Worm (Caenorhabditis elegans) whole organism, L4 larva: ENCODE measurements around the gene W06H8.6.

Source experiments
- F10B5.3 ChIP-seq: sonication (generic microtip); optimal IDR thresholded peaks from 2 replicates; lab custom pipeline; 2016; ENCODE audit warnings: mild to moderate bottlenecking, missing genetic modification characterization, missing compliant biosample characterization
- T26A8.4 ChIP-seq: fragments of 200-800 bp; sonication (Bioruptor generic); IDR thresholded peaks from 2 replicates; pipeline ENCODE4 v1.3.6; 2022; ENCODE audit warnings: missing genetic modification characterization, missing compliant biosample characterization
- Y48G9A.11 ChIP-seq: fragments of 200-800 bp; sonication (Bioruptor generic); IDR thresholded peaks from 2 replicates; pipeline ENCODE4 v1.3.6; 2022; ENCODE audit warnings: missing genetic modification reagents, missing genetic modification characterization, missing compliant biosample characterization
- Y5F2A.4 ChIP-seq: fragments of 200-800 bp; sonication (Bioruptor generic); optimal IDR thresholded peaks from 2 replicates; lab custom pipeline; 2018; ENCODE audit warnings: mild to moderate bottlenecking, missing genetic modification characterization, missing compliant biosample characterization
- ama-1 ChIP-seq: fragments of 150-350 bp; optimal IDR thresholded peaks from 2 replicates; lab custom pipeline; 2014; ENCODE audit warnings: inconsistent platforms, mixed read lengths
- ceh-32 ChIP-seq: sonication (generic microtip); optimal IDR thresholded peaks from 2 replicates; lab custom pipeline; 2016; ENCODE audit warnings: mild to moderate bottlenecking, missing genetic modification characterization, missing compliant biosample characterization; ENCODE audit not compliant: poor library complexity
- ceh-62 ChIP-seq: sonication (generic microtip); optimal IDR thresholded peaks from 2 replicates; lab custom pipeline; 2017; ENCODE audit warnings: missing biosample characterization, missing genetic modification characterization
- ces-1 ChIP-seq: fragments of 150-350 bp; sonication (generic microtip); optimal IDR thresholded peaks from 4 replicates; lab custom pipeline; 2014; ENCODE audit warnings: missing biosample characterization, missing genetic modification reagents, missing genetic modification characterization
- ctbp-1 ChIP-seq: fragments of 200-800 bp; sonication (Bioruptor generic); IDR thresholded peaks from 2 replicates; pipeline ENCODE4 v1.3.6; 2022; ENCODE audit warnings: missing genetic modification reagents, missing genetic modification characterization, missing compliant biosample characterization
- daf-19 ChIP-seq: fragments of 200-800 bp; sonication (Bioruptor generic); conservative IDR thresholded peaks from 2 replicates; pipeline ENCODE4 v1.3.6; 2022; ENCODE audit warnings: missing genetic modification characterization, missing compliant biosample characterization
- daf-8 ChIP-seq: fragments of 200-800 bp; sonication (Bioruptor generic); IDR thresholded peaks from 2 replicates; pipeline ENCODE4 v1.3.6; 2022; ENCODE audit warnings: missing genetic modification characterization, missing compliant biosample characterization
- dmd-6 ChIP-seq: fragments of 200-800 bp; sonication (Bioruptor generic); IDR thresholded peaks from 2 replicates; pipeline ENCODE4 v1.3.6; 2022; ENCODE audit warnings: missing genetic modification reagents, missing genetic modification characterization, missing compliant biosample characterization
- dmd-9 ChIP-seq: fragments of 200-800 bp; sonication (Bioruptor generic); IDR thresholded peaks from 2 replicates; pipeline ENCODE4 v1.3.6; 2022; ENCODE audit warnings: missing genetic modification reagents, missing genetic modification characterization, missing compliant biosample characterization
- duxl-1 ChIP-seq: sonication (generic microtip); optimal IDR thresholded peaks from 2 replicates; lab custom pipeline; 2016; ENCODE audit warnings: mild to moderate bottlenecking, missing genetic modification characterization, moderate library complexity, missing compliant biosample characterization; ENCODE audit not compliant: poor library complexity
- egl-27 ChIP-seq: sonication (generic microtip); optimal IDR thresholded peaks from 3 replicates; lab custom pipeline; 2017; ENCODE audit warnings: missing biosample characterization, missing genetic modification reagents, missing genetic modification characterization
- fos-1 ChIP-seq: fragments of 150-350 bp; optimal IDR thresholded peaks from 2 replicates; lab custom pipeline; 2014; ENCODE audit warnings: missing biosample characterization, missing genetic modification characterization
- hif-1 ChIP-seq, 2 experiments: sonication (generic microtip); optimal IDR thresholded peaks; 2 replicates each; lab custom pipeline; 2016 to 2017; ENCODE audit warnings: missing compliant biosample characterization in 2 of 2, missing genetic modification characterization in 2 of 2, missing genetic modification reagents in 2 of 2, missing genotype in 2 of 2, mild to moderate bottlenecking in 1 of 2
- hlh-11 ChIP-seq: fragments of 200-800 bp; sonication (Bioruptor generic); optimal IDR thresholded peaks from 2 replicates; lab custom pipeline; 2018; ENCODE audit warnings: mild to moderate bottlenecking, missing genetic modification characterization, missing compliant biosample characterization
- hlh-30 ChIP-seq: sonication (generic microtip); optimal IDR thresholded peaks from 2 replicates; lab custom pipeline; 2017; ENCODE audit warnings: antibody characterized with exemption, mild to moderate bottlenecking, missing genetic modification characterization, missing compliant biosample characterization; ENCODE audit not compliant: insufficient read depth
- lin-15B ChIP-seq: fragments of 150-350 bp; sonication (generic microtip); optimal IDR thresholded peaks from 3 replicates; lab custom pipeline; 2014; ENCODE audit warnings: missing biosample characterization, missing genetic modification characterization
- lin-29 ChIP-seq: fragments of 200-800 bp; sonication (Bioruptor generic); IDR thresholded peaks from 2 replicates; pipeline ENCODE4 v1.3.6; 2022; ENCODE audit warnings: missing genetic modification reagents, missing genetic modification characterization, missing compliant biosample characterization
- lin-39 ChIP-seq: fragments of 150-350 bp; optimal IDR thresholded peaks from 2 replicates; lab custom pipeline; 2014; ENCODE audit warnings: missing biosample characterization, missing genetic modification reagents, missing genetic modification characterization
- lsy-2 ChIP-seq, 2 experiments: fragments of 150-350 bp in 1 of 2; sonication (generic microtip) in 1 of 2; optimal IDR thresholded peaks; 2 replicates each; lab custom pipeline; 2014 to 2017; ENCODE audit warnings: missing biosample characterization in 2 of 2, missing genetic modification characterization in 2 of 2
- mdl-1 ChIP-seq, 2 experiments: fragments of 150-350 bp in 1 of 2; sonication (generic microtip) in 1 of 2; optimal IDR thresholded peaks; 2 replicates each; lab custom pipeline; 2014 to 2017; ENCODE audit warnings: missing biosample characterization in 2 of 2, missing genetic modification characterization in 2 of 2
- mdt-29 ChIP-seq: fragments of 200-800 bp; sonication (Bioruptor generic); IDR thresholded peaks from 2 replicates; pipeline ENCODE4 v1.3.6; 2022; ENCODE audit warnings: missing genetic modification reagents, missing genetic modification characterization, missing compliant biosample characterization
- nhr-102 ChIP-seq: sonication (generic microtip); optimal IDR thresholded peaks from 2 replicates; lab custom pipeline; 2016; ENCODE audit warnings: mild to moderate bottlenecking, missing genetic modification characterization, moderate library complexity, missing compliant biosample characterization
- nhr-11 ChIP-seq: fragments of 150-350 bp; optimal IDR thresholded peaks from 2 replicates; lab custom pipeline; 2014; ENCODE audit warnings: missing biosample characterization, missing genetic modification characterization
- nhr-111 ChIP-seq: fragments of 200-800 bp; sonication (Bioruptor generic); optimal IDR thresholded peaks from 2 replicates; lab custom pipeline; 2018; ENCODE audit warnings: mild to moderate bottlenecking, missing genetic modification characterization, missing compliant biosample characterization
- nhr-41 ChIP-seq: fragments of 200-800 bp; sonication (Bioruptor generic); IDR thresholded peaks from 2 replicates; pipeline ENCODE4 v1.3.6; 2022; ENCODE audit warnings: missing genetic modification reagents, missing genetic modification characterization, missing compliant biosample characterization
- nhr-42 ChIP-seq: fragments of 200-800 bp; sonication (Bioruptor generic); IDR thresholded peaks from 2 replicates; pipeline ENCODE4 v1.3.6; 2022; ENCODE audit warnings: missing genetic modification characterization, missing compliant biosample characterization
- nhr-48 ChIP-seq: sonication (generic microtip); optimal IDR thresholded peaks from 2 replicates; lab custom pipeline; 2016; ENCODE audit warnings: mild to moderate bottlenecking, missing genetic modification characterization, missing compliant biosample characterization
- nhr-6 ChIP-seq: fragments of 150-350 bp; optimal IDR thresholded peaks from 2 replicates; lab custom pipeline; 2014; ENCODE audit warnings: missing biosample characterization, missing genetic modification characterization
- pha-4 ChIP-seq, 2 experiments: fragments of 150-350 bp in 1 of 2; fragments of 200-800 bp in 1 of 2; sonication (Bioruptor generic) in 1 of 2; IDR thresholded peaks in 1 of 2; optimal IDR thresholded peaks in 1 of 2; 2 replicates each; pipeline versions ENCODE4 v1.3.6 to Lab custom; 2014 to 2022; ENCODE audit warnings: missing genetic modification characterization in 2 of 2, missing genetic modification reagents in 2 of 2, missing biosample characterization in 1 of 2, missing compliant biosample characterization in 1 of 2
- php-3 ChIP-seq: fragments of 200-800 bp; sonication (Bioruptor generic); IDR thresholded peaks from 2 replicates; pipeline ENCODE4 v1.3.6; 2022; ENCODE audit warnings: missing genetic modification reagents, missing genetic modification characterization, missing compliant biosample characterization
- rbr-2 ChIP-seq: sonication (generic microtip); optimal IDR thresholded peaks from 2 replicates; lab custom pipeline; 2016; ENCODE audit warnings: missing genotype, missing genetic modification characterization, missing compliant biosample characterization
- sdz-12 ChIP-seq: fragments of 200-800 bp; sonication (Bioruptor generic); optimal IDR thresholded peaks from 2 replicates; lab custom pipeline; 2018; ENCODE audit warnings: mild to moderate bottlenecking, missing genetic modification characterization, missing compliant biosample characterization
- skn-1 ChIP-seq: fragments of 150-350 bp; optimal IDR thresholded peaks from 2 replicates; lab custom pipeline; 2014; ENCODE audit warnings: missing biosample characterization, missing genetic modification characterization
- snpc-1.2 ChIP-seq: fragments of 200-800 bp; sonication (Bioruptor generic); IDR thresholded peaks from 2 replicates; pipeline ENCODE4 v1.3.6; 2022; ENCODE audit warnings: missing genetic modification reagents, missing genetic modification characterization, missing compliant biosample characterization
- tag-97 ChIP-seq: fragments of 200-800 bp; sonication (Bioruptor generic); IDR thresholded peaks from 2 replicates; pipeline ENCODE4 v1.3.6; 2022; ENCODE audit warnings: missing genetic modification characterization, missing compliant biosample characterization
- unc-130 ChIP-seq: sonication (generic microtip); optimal IDR thresholded peaks from 2 replicates; lab custom pipeline; 2016; ENCODE audit warnings: missing genetic modification reagents, missing genetic modification characterization, missing compliant biosample characterization
- unc-39 ChIP-seq: sonication (generic microtip); optimal IDR thresholded peaks from 2 replicates; lab custom pipeline; 2017; ENCODE audit warnings: missing biosample characterization, missing genetic modification characterization
- zag-1 ChIP-seq: fragments of 150-350 bp; optimal IDR thresholded peaks from 2 replicates; lab custom pipeline; 2014; ENCODE audit warnings: missing biosample characterization, missing genetic modification characterization
- zfp-2 ChIP-seq: sonication (generic microtip); optimal IDR thresholded peaks from 2 replicates; lab custom pipeline; 2016; ENCODE audit warnings: mild to moderate bottlenecking, missing genetic modification characterization, missing compliant biosample characterization
- zip-11 ChIP-seq: fragments of 200-800 bp; sonication (Bioruptor generic); IDR thresholded peaks from 2 replicates; pipeline ENCODE4 v1.3.6; 2022; ENCODE audit warnings: missing genetic modification characterization, missing compliant biosample characterization
- ztf-11 ChIP-seq: fragments of 150-350 bp; optimal IDR thresholded peaks from 2 replicates; lab custom pipeline; 2014; ENCODE audit warnings: missing biosample characterization, missing genetic modification characterization

The W06H8.6 gene

ce11 chrV:6227326-6228246, 776 bp upstream of the W06H8.6 start (continued):
- TF ChIP-seq nhr-111 (GFP tag; lab: Kevin White, UChicago) (peak; percentile 59), zag-1 (tag; lab: Kevin White, UChicago) (no peak), nhr-102 (tag; lab: Kevin White, UChicago) (peak; percentile 41), lin-39 (no peak), lin-15B (no peak), ztf-11 (no peak), hlh-11 (tag; lab: Kevin White, UChicago) (peak; percentile 99), mdt-29 (GFP tag; lab: Robert Waterston, UW) (peak; percentile 48; the same call in 1 of the 2 replicates), lin-29 (GFP tag; lab: Robert Waterston, UW) (no peak; the same call in 1 of the 2 replicates), T26A8.4 (GFP tag; lab: Robert Waterston, UW) (peak; percentile 87), snpc-1.2 (GFP tag; lab: Robert Waterston, UW) (no peak), rbr-2 (peak; percentile 96), dmd-9 (GFP tag; lab: Robert Waterston, UW) (no peak), ama-1 (lab: Kevin White, UChicago) (peak; percentile 99), nhr-48 (tag; lab: Kevin White, UChicago) (peak; percentile 96), zip-11 (GFP tag; lab: Robert Waterston, UW) (no peak), Y48G9A.11 (GFP tag; lab: Robert Waterston, UW) (no peak), fos-1 (tag; lab: Kevin White, UChicago) (peak; percentile 72), zfp-2 (tag; lab: Kevin White, UChicago) (peak; percentile 8), ceh-32 (tag; lab: Kevin White, UChicago) (peak; percentile 75), daf-19 (GFP tag; lab: Robert Waterston, UW) (no peak), php-3 (GFP tag; lab: Robert Waterston, UW) (peak; percentile 71), nhr-42 (GFP tag; lab: Robert Waterston, UW) (no peak; the same call in 1 of the 2 replicates), dmd-6 (GFP tag; lab: Robert Waterston, UW) (peak; percentile 95), daf-8 (GFP tag; lab: Robert Waterston, UW) (no peak), ces-1 (GFP tag; lab: Kevin White, UChicago) (no peak), nhr-41 (GFP tag; lab: Robert Waterston, UW) (peak; percentile 59), sdz-12 (GFP tag; lab: Kevin White, UChicago) (no peak)

ce11 chrV:6225745-6226528, 873 bp downstream of the W06H8.6 start:
- TF ChIP-seq daf-8 (GFP tag; lab: Robert Waterston, UW) (no peak), zag-1 (tag; lab: Kevin White, UChicago) (no peak), nhr-6 (no peak), lin-29 (GFP tag; lab: Robert Waterston, UW) (no peak), mdl-1 (tag; optimal IDR thresholded peaks at IDR 0.05; lab: Kevin White, UChicago) (no peak), hif-1 (tag; optimal IDR thresholded peaks at IDR 0.05; lab: Kevin White, UChicago) (no peak), hlh-30 (peak; percentile 17), php-3 (GFP tag; lab: Robert Waterston, UW) (peak; percentile 52; the same call in 1 of the 2 replicates), zip-11 (GFP tag; lab: Robert Waterston, UW) (no peak), ceh-62 (no peak), skn-1 (tag; lab: Kevin White, UChicago) (no peak), ces-1 (GFP tag; lab: Kevin White, UChicago) (no peak), F10B5.3 (tag; lab: Kevin White, UChicago) (no peak), mdt-29 (GFP tag; lab: Robert Waterston, UW) (no peak), tag-97 (no peak), pha-4 (GFP tag; IDR thresholded peaks at IDR 0.05; lab: Robert Waterston, UW) (no peak; the same call in 1 of the 2 replicates), pha-4 (tag; optimal IDR thresholded peaks at IDR 0.05; lab: Kevin White, UChicago) (no peak), unc-39 (tag; lab: Kevin White, UChicago) (no peak), dmd-6 (GFP tag; lab: Robert Waterston, UW) (no peak), ctbp-1 (peak; percentile 28; the same call in 1 of the 2 replicates), Y5F2A.4 (GFP tag; lab: Kevin White, UChicago) (no peak), duxl-1 (tag; lab: Kevin White, UChicago) (no peak), egl-27 (tag; lab: Kevin White, UChicago) (no peak), lsy-2 (tag; optimal IDR thresholded peaks at IDR 0.05; lab: Kevin White, UChicago) (peak in 1 of 2 experiments; percentile 51), unc-130 (GFP tag; lab: Kevin White, UChicago) (no peak), nhr-11 (tag; lab: Kevin White, UChicago) (no peak)
